Worm (Caenorhabditis elegans) whole organism, L4 larva: ENCODE data around the gene ZK662.6.

ENCODE experiments used
- D1046.2 ChIP-seq: fragments of 200-800 bp; sonication (Bioruptor generic); IDR thresholded peaks from 2 replicates; pipeline ENCODE4 v1.3.6; 2022; ENCODE audit warnings: missing genetic modification characterization, missing compliant biosample characterization
- F10B5.3 ChIP-seq: sonication (generic microtip); optimal IDR thresholded peaks from 2 replicates; lab custom pipeline; 2016; ENCODE audit warnings: mild to moderate bottlenecking, missing genetic modification characterization, missing compliant biosample characterization
- F37D6.2 ChIP-seq: sonication (generic microtip); optimal IDR thresholded peaks from 2 replicates; lab custom pipeline; 2016; ENCODE audit warnings: mild to moderate bottlenecking, missing genetic modification characterization, missing compliant biosample characterization
- T20F7.1 ChIP-seq: fragments of 200-800 bp; sonication (Bioruptor generic); optimal IDR thresholded peaks from 2 replicates; lab custom pipeline; 2018; ENCODE audit warnings: mild to moderate bottlenecking, missing genetic modification characterization, missing compliant biosample characterization
- Y105C5A.15 ChIP-seq: fragments of 200-800 bp; sonication (Bioruptor generic); IDR thresholded peaks from 2 replicates; pipeline ENCODE4 v1.3.6; 2022; ENCODE audit warnings: missing genetic modification characterization, missing compliant biosample characterization
- Y48G9A.11 ChIP-seq: fragments of 200-800 bp; sonication (Bioruptor generic); IDR thresholded peaks from 2 replicates; pipeline ENCODE4 v1.3.6; 2022; ENCODE audit warnings: missing genetic modification reagents, missing genetic modification characterization, missing compliant biosample characterization
- Y5F2A.4 ChIP-seq: fragments of 200-800 bp; sonication (Bioruptor generic); optimal IDR thresholded peaks from 2 replicates; lab custom pipeline; 2018; ENCODE audit warnings: mild to moderate bottlenecking, missing genetic modification characterization, missing compliant biosample characterization
- aly-2 ChIP-seq: sonication (generic microtip); optimal IDR thresholded peaks from 2 replicates; lab custom pipeline; 2018; ENCODE audit warnings: missing biosample characterization, missing genetic modification characterization
- arid-1 ChIP-seq: fragments of 200-800 bp; sonication (Bioruptor generic); conservative IDR thresholded peaks from 2 replicates; pipeline ENCODE4 v1.3.6; 2022; ENCODE audit warnings: missing genetic modification reagents, missing genetic modification characterization, missing compliant biosample characterization
- ceh-62 ChIP-seq: sonication (generic microtip); optimal IDR thresholded peaks from 2 replicates; lab custom pipeline; 2017; ENCODE audit warnings: missing biosample characterization, missing genetic modification characterization
- cey-2 ChIP-seq: sonication (generic microtip); optimal IDR thresholded peaks from 3 replicates; lab custom pipeline; 2017; ENCODE audit warnings: missing genetic modification characterization, mild to moderate bottlenecking, missing compliant biosample characterization, antibody characterized with exemption, borderline replicate concordance; ENCODE audit not compliant: insufficient read depth
- ctbp-1 ChIP-seq: fragments of 200-800 bp; sonication (Bioruptor generic); IDR thresholded peaks from 2 replicates; pipeline ENCODE4 v1.3.6; 2022; ENCODE audit warnings: missing genetic modification reagents, missing genetic modification characterization, missing compliant biosample characterization
- daf-12 ChIP-seq: fragments of 150-350 bp; optimal IDR thresholded peaks from 2 replicates; lab custom pipeline; 2014; ENCODE audit warnings: missing biosample characterization, missing genetic modification reagents, missing genetic modification characterization
- daf-16 ChIP-seq, 3 experiments: sonication (generic microtip); optimal IDR thresholded peaks; 2 replicates each; lab custom pipeline; 2016 to 2017; ENCODE audit warnings: missing genetic modification characterization in 3 of 3, missing genetic modification reagents in 3 of 3, mild to moderate bottlenecking in 2 of 3, missing compliant biosample characterization in 2 of 3, missing biosample characterization in 1 of 3, moderate library complexity in 1 of 3
- daf-19 ChIP-seq: fragments of 200-800 bp; sonication (Bioruptor generic); conservative IDR thresholded peaks from 2 replicates; pipeline ENCODE4 v1.3.6; 2022; ENCODE audit warnings: missing genetic modification characterization, missing compliant biosample characterization
- dmd-6 ChIP-seq: fragments of 200-800 bp; sonication (Bioruptor generic); IDR thresholded peaks from 2 replicates; pipeline ENCODE4 v1.3.6; 2022; ENCODE audit warnings: missing genetic modification reagents, missing genetic modification characterization, missing compliant biosample characterization
- dmd-9 ChIP-seq: fragments of 200-800 bp; sonication (Bioruptor generic); IDR thresholded peaks from 2 replicates; pipeline ENCODE4 v1.3.6; 2022; ENCODE audit warnings: missing genetic modification reagents, missing genetic modification characterization, missing compliant biosample characterization
- dve-1 ChIP-seq: sonication (generic microtip); optimal IDR thresholded peaks from 2 replicates; lab custom pipeline; 2017; ENCODE audit warnings: antibody characterized with exemption, mild to moderate bottlenecking, missing genetic modification characterization, missing compliant biosample characterization; ENCODE audit not compliant: insufficient read depth
- egl-27 ChIP-seq: sonication (generic microtip); optimal IDR thresholded peaks from 3 replicates; lab custom pipeline; 2017; ENCODE audit warnings: missing biosample characterization, missing genetic modification reagents, missing genetic modification characterization
- fos-1 ChIP-seq: fragments of 150-350 bp; optimal IDR thresholded peaks from 2 replicates; lab custom pipeline; 2014; ENCODE audit warnings: missing biosample characterization, missing genetic modification characterization
- hif-1 ChIP-seq, 2 experiments: sonication (generic microtip); optimal IDR thresholded peaks; 2 replicates each; lab custom pipeline; 2016 to 2017; ENCODE audit warnings: missing compliant biosample characterization in 2 of 2, missing genetic modification characterization in 2 of 2, missing genetic modification reagents in 2 of 2, missing genotype in 2 of 2, mild to moderate bottlenecking in 1 of 2
- hlh-11 ChIP-seq: fragments of 200-800 bp; sonication (Bioruptor generic); optimal IDR thresholded peaks from 2 replicates; lab custom pipeline; 2018; ENCODE audit warnings: mild to moderate bottlenecking, missing genetic modification characterization, missing compliant biosample characterization
- hmg-1.1 ChIP-seq: fragments of 200-800 bp; sonication (Bioruptor generic); IDR thresholded peaks from 2 replicates; pipeline ENCODE4 v1.3.6; 2022; ENCODE audit warnings: missing genetic modification reagents, missing genetic modification characterization, missing compliant biosample characterization
- lim-7 ChIP-seq: fragments of 200-800 bp; sonication (Bioruptor generic); IDR thresholded peaks from 2 replicates; pipeline ENCODE4 v1.3.6; 2022; ENCODE audit warnings: missing genetic modification characterization, missing compliant biosample characterization
- lin-1 ChIP-seq: fragments of 200-800 bp; sonication (Bioruptor generic); IDR thresholded peaks from 2 replicates; pipeline ENCODE4 v1.3.6; 2022; ENCODE audit warnings: missing genetic modification reagents, missing genetic modification characterization, missing compliant biosample characterization
- lin-13 ChIP-seq: fragments of 150-350 bp; optimal IDR thresholded peaks from 2 replicates; lab custom pipeline; 2014; ENCODE audit warnings: missing biosample characterization, missing genetic modification reagents, missing genetic modification characterization
- lin-15B ChIP-seq: fragments of 150-350 bp; sonication (generic microtip); optimal IDR thresholded peaks from 3 replicates; lab custom pipeline; 2014; ENCODE audit warnings: missing biosample characterization, missing genetic modification characterization
- lin-29 ChIP-seq: fragments of 200-800 bp; sonication (Bioruptor generic); IDR thresholded peaks from 2 replicates; pipeline ENCODE4 v1.3.6; 2022; ENCODE audit warnings: missing genetic modification reagents, missing genetic modification characterization, missing compliant biosample characterization
- lin-38 ChIP-seq: fragments of 200-800 bp; sonication (Bioruptor generic); IDR thresholded peaks from 2 replicates; pipeline ENCODE4 v1.3.6; 2022; ENCODE audit warnings: missing genetic modification reagents, missing genetic modification characterization, missing compliant biosample characterization
- lin-39 ChIP-seq: fragments of 150-350 bp; optimal IDR thresholded peaks from 2 replicates; lab custom pipeline; 2014; ENCODE audit warnings: missing biosample characterization, missing genetic modification reagents, missing genetic modification characterization
- mdl-1 ChIP-seq, 2 experiments: fragments of 150-350 bp in 1 of 2; sonication (generic microtip) in 1 of 2; optimal IDR thresholded peaks; 2 replicates each; lab custom pipeline; 2014 to 2017; ENCODE audit warnings: missing biosample characterization in 2 of 2, missing genetic modification characterization in 2 of 2
- mep-1 ChIP-seq: fragments of 150-350 bp; sonication (generic microtip); optimal IDR thresholded peaks from 3 replicates; lab custom pipeline; 2014; ENCODE audit warnings: missing biosample characterization, missing genetic modification characterization
- mxl-2 ChIP-seq: fragments of 200-800 bp; sonication (Bioruptor generic); conservative IDR thresholded peaks from 2 replicates; pipeline ENCODE4 v1.3.6; 2022; ENCODE audit warnings: missing genetic modification reagents, missing genetic modification characterization, missing compliant biosample characterization
- nhr-102 ChIP-seq: sonication (generic microtip); optimal IDR thresholded peaks from 2 replicates; lab custom pipeline; 2016; ENCODE audit warnings: mild to moderate bottlenecking, missing genetic modification characterization, moderate library complexity, missing compliant biosample characterization
- nhr-25 ChIP-seq: sonication (generic microtip); optimal IDR thresholded peaks from 2 replicates; lab custom pipeline; 2017; ENCODE audit warnings: missing genetic modification characterization, mild to moderate bottlenecking, missing compliant biosample characterization, antibody characterized with exemption, moderate library complexity, borderline replicate concordance; ENCODE audit not compliant: insufficient read depth
- nhr-41 ChIP-seq: fragments of 200-800 bp; sonication (Bioruptor generic); IDR thresholded peaks from 2 replicates; pipeline ENCODE4 v1.3.6; 2022; ENCODE audit warnings: missing genetic modification reagents, missing genetic modification characterization, missing compliant biosample characterization
- nhr-42 ChIP-seq: fragments of 200-800 bp; sonication (Bioruptor generic); IDR thresholded peaks from 2 replicates; pipeline ENCODE4 v1.3.6; 2022; ENCODE audit warnings: missing genetic modification characterization, missing compliant biosample characterization
- nhr-48 ChIP-seq: sonication (generic microtip); optimal IDR thresholded peaks from 2 replicates; lab custom pipeline; 2016; ENCODE audit warnings: mild to moderate bottlenecking, missing genetic modification characterization, missing compliant biosample characterization
- pha-4 ChIP-seq, 2 experiments: fragments of 150-350 bp in 1 of 2; fragments of 200-800 bp in 1 of 2; sonication (Bioruptor generic) in 1 of 2; IDR thresholded peaks in 1 of 2; optimal IDR thresholded peaks in 1 of 2; 2 replicates each; pipeline versions ENCODE4 v1.3.6 to Lab custom; 2014 to 2022; ENCODE audit warnings: missing genetic modification characterization in 2 of 2, missing genetic modification reagents in 2 of 2, missing biosample characterization in 1 of 2, missing compliant biosample characterization in 1 of 2
- rbr-2 ChIP-seq: sonication (generic microtip); optimal IDR thresholded peaks from 2 replicates; lab custom pipeline; 2016; ENCODE audit warnings: missing genotype, missing genetic modification characterization, missing compliant biosample characterization
- sdz-12 ChIP-seq: fragments of 200-800 bp; sonication (Bioruptor generic); optimal IDR thresholded peaks from 2 replicates; lab custom pipeline; 2018; ENCODE audit warnings: mild to moderate bottlenecking, missing genetic modification characterization, missing compliant biosample characterization
- set-16 ChIP-seq: fragments of 200-800 bp; sonication (Bioruptor generic); IDR thresholded peaks from 2 replicates; pipeline ENCODE4 v1.3.6; 2022; ENCODE audit warnings: missing genetic modification reagents, missing genetic modification characterization, missing compliant biosample characterization
- spr-1 ChIP-seq: sonication (generic microtip); optimal IDR thresholded peaks from 2 replicates; lab custom pipeline; 2016; ENCODE audit warnings: mild to moderate bottlenecking, missing genetic modification characterization, missing compliant biosample characterization
- unc-130 ChIP-seq: sonication (generic microtip); optimal IDR thresholded peaks from 2 replicates; lab custom pipeline; 2016; ENCODE audit warnings: missing genetic modification reagents, missing genetic modification characterization, missing compliant biosample characterization
- unc-39 ChIP-seq: sonication (generic microtip); optimal IDR thresholded peaks from 2 replicates; lab custom pipeline; 2017; ENCODE audit warnings: missing biosample characterization, missing genetic modification characterization
- zfp-2 ChIP-seq: sonication (generic microtip); optimal IDR thresholded peaks from 2 replicates; lab custom pipeline; 2016; ENCODE audit warnings: mild to moderate bottlenecking, missing genetic modification characterization, missing compliant biosample characterization
- zip-2 ChIP-seq: fragments of 150-350 bp; optimal IDR thresholded peaks from 2 replicates; lab custom pipeline; 2014; ENCODE audit warnings: missing biosample characterization, missing genetic modification characterization
- ztf-11 ChIP-seq: fragments of 150-350 bp; optimal IDR thresholded peaks from 2 replicates; lab custom pipeline; 2014; ENCODE audit warnings: missing biosample characterization, missing genetic modification characterization
- ztf-7 ChIP-seq: fragments of 150-350 bp; optimal IDR thresholded peaks from 2 replicates; lab custom pipeline; 2014; ENCODE audit warnings: missing biosample characterization, missing genetic modification characterization

The ZK662.6 gene

ce11 chrX:15747814-15748213 lies 29.4 kb downstream of the ZK662.6 start:
- peak; percentile 0 for TF ChIP-seq rbr-2 (tag; lab: Kevin White, UChicago)
- peak; percentile 47; the same call in 1 of the 2 replicates for TF ChIP-seq ctbp-1 (GFP tag; lab: Robert Waterston, UW)
- no peak for TF ChIP-seq dmd-9
- TF ChIP-seq nhr-41 (GFP tag; lab: Robert Waterston, UW): peak; percentile 52; the same call in 1 of the 2 replicates
- TF ChIP-seq egl-27 (tag; lab: Kevin White, UChicago): no peak
- TF ChIP-seq lin-29: no peak
- no peak for TF ChIP-seq F10B5.3 (tag; lab: Kevin White, UChicago)
- peak; percentile 44 for TF ChIP-seq Y48G9A.11 (GFP tag; lab: Robert Waterston, UW)
- no peak for TF ChIP-seq ceh-62 (tag; lab: Kevin White, UChicago)
- no peak for TF ChIP-seq ztf-7 (tag; lab: Kevin White, UChicago)
- peak; percentile 61 for TF ChIP-seq lin-38 (GFP tag; lab: Robert Waterston, UW)
- TF ChIP-seq hmg-1.1: peak; percentile 28; the same call in 1 of the 2 replicates
- no peak for TF ChIP-seq ztf-11 (tag; lab: Kevin White, UChicago)
- no peak for TF ChIP-seq hif-1 (tag; optimal IDR thresholded peaks at IDR 0.05; lab: Kevin White, UChicago)
- TF ChIP-seq dmd-6 (GFP tag; lab: Robert Waterston, UW): no peak; the same call in 1 of the 2 replicates
- no peak for TF ChIP-seq cey-2 (tag; lab: Kevin White, UChicago)
- no peak for TF ChIP-seq unc-39 (tag; lab: Kevin White, UChicago)
- TF ChIP-seq T20F7.1: no peak
- peak in 1 of 2 experiments; percentile 15 for TF ChIP-seq daf-16 (GFP tag; optimal IDR thresholded peaks at IDR 0.05; lab: Kevin White, UChicago)
- peak; percentile 5 for TF ChIP-seq daf-16 (tag; optimal IDR thresholded peaks at IDR 0.05; lab: Kevin White, UChicago)
- no peak for TF ChIP-seq lin-15B
- no peak for TF ChIP-seq daf-12 (tag; lab: Kevin White, UChicago)
- TF ChIP-seq lin-39 (tag; lab: Kevin White, UChicago): no peak
- 0 out of 2 replicates have a peak, but pooled peaks have one; percentile 5 for TF ChIP-seq lim-7
- no peak for TF ChIP-seq mxl-2 (GFP tag; lab: Robert Waterston, UW)
- no peak for TF ChIP-seq zfp-2 (tag; lab: Kevin White, UChicago)
- no peak for TF ChIP-seq lin-13 (GFP tag; lab: Kevin White, UChicago)
- TF ChIP-seq dve-1 (tag; lab: Kevin White, UChicago): peak; percentile 5
- TF ChIP-seq daf-19 (GFP tag; lab: Robert Waterston, UW): no peak
- TF ChIP-seq lin-1: 0 out of 2 replicates have a peak, but pooled peaks have one; percentile 8
- no peak for TF ChIP-seq F37D6.2
- TF ChIP-seq unc-130 (GFP tag; lab: Kevin White, UChicago): no peak
- TF ChIP-seq nhr-48: no peak
- TF ChIP-seq mdl-1 (tag; optimal IDR thresholded peaks at IDR 0.05; lab: Kevin White, UChicago): no peak
- no peak for TF ChIP-seq nhr-42 (GFP tag; lab: Robert Waterston, UW)
- TF ChIP-seq aly-2 (tag; lab: Kevin White, UChicago): no peak
- no peak for TF ChIP-seq Y5F2A.4
- TF ChIP-seq zip-2: no peak
- no peak for TF ChIP-seq sdz-12 (GFP tag; lab: Kevin White, UChicago)
- TF ChIP-seq hlh-11 (tag; lab: Kevin White, UChicago): no peak
- no peak for TF ChIP-seq spr-1 (tag; lab: Kevin White, UChicago)
- peak; percentile 19; the same call in 1 of the 2 replicates for TF ChIP-seq pha-4 (GFP tag; IDR thresholded peaks at IDR 0.05; lab: Robert Waterston, UW)
- no peak for TF ChIP-seq pha-4 (tag; optimal IDR thresholded peaks at IDR 0.05; lab: Kevin White, UChicago)
- TF ChIP-seq Y105C5A.15 (GFP tag; lab: Robert Waterston, UW): no peak
- no peak for TF ChIP-seq fos-1 (tag; lab: Kevin White, UChicago)
- TF ChIP-seq arid-1 (GFP tag; lab: Robert Waterston, UW): 0 out of 2 replicates have a peak, but pooled peaks have one; percentile 5
- TF ChIP-seq set-16 (GFP tag; lab: Robert Waterston, UW): no peak
- no peak for TF ChIP-seq nhr-25 (tag; lab: Kevin White, UChicago)
- no peak for TF ChIP-seq mep-1 (tag; lab: Kevin White, UChicago)
- TF ChIP-seq D1046.2 (GFP tag; lab: Robert Waterston, UW): 0 out of 2 replicates have a peak, but pooled peaks have one; percentile 45
- TF ChIP-seq nhr-102 (tag; lab: Kevin White, UChicago): peak; percentile 57
